Worm (Caenorhabditis elegans): ENCODE measurements around the gene frh-1.

The frh-1 gene

ce11 chrII:5950657-5951056, 33.4 kb downstream of the frh-1 start:
- TF ChIP-seq ceh-16 (tag; optimal IDR thresholded peaks at IDR 0.05): no peak
- no peak for TF ChIP-seq sma-3 (GFP tag; optimal IDR thresholded peaks at IDR 0.05)
- TF ChIP-seq Y55F3AM.14 (GFP tag; optimal IDR thresholded peaks at IDR 0.05): no peak
- no peak for TF ChIP-seq skn-1 (tag; optimal IDR thresholded peaks at IDR 0.05)
- TF ChIP-seq mdl-1 (tag; optimal IDR thresholded peaks at IDR 0.05): no peak
- TF ChIP-seq aly-2 (tag; optimal IDR thresholded peaks at IDR 0.05): no peak
- TF ChIP-seq lin-13 (GFP tag; optimal IDR thresholded peaks at IDR 0.05): no peak
- no peak for TF ChIP-seq fos-1 (tag; optimal IDR thresholded peaks at IDR 0.05)
- TF ChIP-seq blmp-1 (tag; optimal IDR thresholded peaks at IDR 0.05; ENCODE audit: insufficient read depth): no peak
- no peak for TF ChIP-seq sem-4 (tag; optimal IDR thresholded peaks at IDR 0.05)
- no peak for TF ChIP-seq snpc-4 (tag; optimal IDR thresholded peaks at IDR 0.05)
- TF ChIP-seq nhr-10 (tag; optimal IDR thresholded peaks at IDR 0.05): no peak
- no peak for TF ChIP-seq unc-55 (GFP tag; optimal IDR thresholded peaks at IDR 0.05)
- TF ChIP-seq lsy-2 (tag; optimal IDR thresholded peaks at IDR 0.05): no peak
- no peak for TF ChIP-seq elt-3 (tag; optimal IDR thresholded peaks at IDR 0.05)
- no peak for TF ChIP-seq ama-1 (optimal IDR thresholded peaks at IDR 0.05)
- no peak for TF ChIP-seq ztf-11 (tag; optimal IDR thresholded peaks at IDR 0.05)
- no peak for TF ChIP-seq R02D3.7 (tag; optimal IDR thresholded peaks at IDR 0.05)

ce11 chrII:5951745-5952144, 34.5 kb downstream of the frh-1 start:
- TF ChIP-seq lsy-2 (tag; optimal IDR thresholded peaks at IDR 0.05) (no peak), dmd-4 (tag; optimal IDR thresholded peaks at IDR 0.05) (no peak), egl-27 (tag; optimal IDR thresholded peaks at IDR 0.05) (no peak), lin-39 (tag; optimal IDR thresholded peaks at IDR 0.05) (no peak), mab-5 (tag; optimal IDR thresholded peaks at IDR 0.05) (no peak), nhr-6 (tag; optimal IDR thresholded peaks at IDR 0.05) (no peak), elt-3 (tag; optimal IDR thresholded peaks at IDR 0.05) (no peak), nhr-10 (tag; optimal IDR thresholded peaks at IDR 0.05) (no peak), ZK546.5 (tag; optimal IDR thresholded peaks at IDR 0.05) (no peak), R02D3.7 (tag; optimal IDR thresholded peaks at IDR 0.05) (no peak), elt-1 (tag; optimal IDR thresholded peaks at IDR 0.05) (no peak), ztf-1 (GFP tag; conservative IDR thresholded peaks at IDR 0.05) (no peak), snpc-4 (tag; optimal IDR thresholded peaks at IDR 0.05) (no peak), blmp-1 (tag; optimal IDR thresholded peaks at IDR 0.05; ENCODE audit: insufficient read depth) (no peak), F13H6.1 (tag; optimal IDR thresholded peaks at IDR 0.05) (no peak)

- no peak for TF ChIP-seq skn-1 (tag; optimal IDR thresholded peaks at IDR 0.05)
- TF ChIP-seq crh-2 (tag; optimal IDR thresholded peaks at IDR 0.05): no peak
- no peak for TF ChIP-seq C34F6.9 (tag; optimal IDR thresholded peaks at IDR 0.05)
- TF ChIP-seq sma-9 (GFP tag; optimal IDR thresholded peaks at IDR 0.05): peak; percentile 32
- TF ChIP-seq sma-9 (tag; optimal IDR thresholded peaks at IDR 0.05): no peak
- TF ChIP-seq F13H6.1 (tag; optimal IDR thresholded peaks at IDR 0.05): no peak
- TF ChIP-seq nhr-21 (tag; optimal IDR thresholded peaks at IDR 0.05): no peak
- TF ChIP-seq dmd-4 (tag; optimal IDR thresholded peaks at IDR 0.05): no peak
- TF ChIP-seq peb-1 (tag; optimal IDR thresholded peaks at IDR 0.05): no peak
- no peak for TF ChIP-seq lin-39 (tag; optimal IDR thresholded peaks at IDR 0.05)
- no peak for TF ChIP-seq mbf-1 (tag; optimal IDR thresholded peaks at IDR 0.05)
- no peak for TF ChIP-seq fos-1 (tag; optimal IDR thresholded peaks at IDR 0.05)
- TF ChIP-seq Y55F3AM.14 (GFP tag; optimal IDR thresholded peaks at IDR 0.05): no peak
- peak; percentile 13 for TF ChIP-seq nhr-129 (tag; optimal IDR thresholded peaks at IDR 0.05)
- no peak for TF ChIP-seq ama-1 (optimal IDR thresholded peaks at IDR 0.05)
- TF ChIP-seq nhr-77 (tag; optimal IDR thresholded peaks at IDR 0.05): no peak
- no peak for TF ChIP-seq nhr-25 (tag; optimal IDR thresholded peaks at IDR 0.05)
- no peak for TF ChIP-seq sma-3 (GFP tag; optimal IDR thresholded peaks at IDR 0.05)
- TF ChIP-seq R02D3.7 (tag; optimal IDR thresholded peaks at IDR 0.05): no peak
- TF ChIP-seq lsy-2 (tag; optimal IDR thresholded peaks at IDR 0.05): peak in 1 of 2 experiments; percentile 39
- TF ChIP-seq unc-55 (GFP tag; optimal IDR thresholded peaks at IDR 0.05): no peak
- TF ChIP-seq ztf-4 (tag; optimal IDR thresholded peaks at IDR 0.05): no peak
- TF ChIP-seq zag-1 (tag; optimal IDR thresholded peaks at IDR 0.05): no peak
- no peak for TF ChIP-seq nhr-11 (tag; optimal IDR thresholded peaks at IDR 0.05)
- TF ChIP-seq lin-13 (GFP tag; optimal IDR thresholded peaks at IDR 0.05): no peak
- no peak for TF ChIP-seq gmeb-1 (tag; optimal IDR thresholded peaks at IDR 0.05)
- no peak for TF ChIP-seq alr-1 (tag; optimal IDR thresholded peaks at IDR 0.05)
- TF ChIP-seq ztf-11 (tag; optimal IDR thresholded peaks at IDR 0.05): no peak
- no peak for TF ChIP-seq sem-4 (tag; optimal IDR thresholded peaks at IDR 0.05)
- no peak for TF ChIP-seq nhr-12 (tag; optimal IDR thresholded peaks at IDR 0.05)
- TF ChIP-seq mab-5 (tag; optimal IDR thresholded peaks at IDR 0.05): peak; percentile 28
- no peak for TF ChIP-seq ceh-16 (tag; optimal IDR thresholded peaks at IDR 0.05)
- TF ChIP-seq snpc-4 (tag; optimal IDR thresholded peaks at IDR 0.05): no peak
- TF ChIP-seq nhr-6 (tag; optimal IDR thresholded peaks at IDR 0.05): no peak
These were observed 35.0 kb downstream of the frh-1 start for ce11 chrII:5952214-5952613.
